Fruit fly (Drosophila melanogaster) whole organism, embryonic: Measurements from ENCODE around the gene CG31126.

Source experiments
- Bgb ChIP-seq: fragments of 200-800 bp; sonication (Bioruptor generic); IDR thresholded peaks from 2 replicates; pipeline ENCODE4 v1.3.6; 2022; ENCODE audit warnings: missing biosample characterization, missing genetic modification characterization; ENCODE audit not compliant: partially characterized antibody
- CG10209 ChIP-seq: fragments of 200-800 bp; sonication (Bioruptor generic); optimal IDR thresholded peaks from 3 replicates; lab custom pipeline; 2017; ENCODE audit warnings: missing biosample characterization, mild to moderate bottlenecking, missing genetic modification characterization, missing genetic modification reagents
- CG11093 ChIP-seq: fragments of 200-800 bp; sonication (Bioruptor generic); IDR thresholded peaks from 3 replicates; pipeline ENCODE4 v1.3.6; 2022; ENCODE audit warnings: missing biosample characterization, missing genetic modification characterization
- CG11247 ChIP-seq: fragments of 200-800 bp; sonication (Bioruptor generic); IDR thresholded peaks from 2 replicates; pipeline ENCODE4 v1.3.6; 2022; ENCODE audit warnings: missing biosample characterization, missing genetic modification characterization
- CG11398 ChIP-seq: fragments of 200-800 bp; sonication (Bioruptor generic); optimal IDR thresholded peaks from 2 replicates; lab custom pipeline; 2016; ENCODE audit warnings: missing biosample characterization, missing genetic modification characterization
- CG11456 ChIP-seq: fragments of 200-800 bp; sonication (Bioruptor generic); IDR thresholded peaks from 3 replicates; pipeline ENCODE4 v1.3.6; 2022; ENCODE audit warnings: missing biosample characterization, missing genetic modification characterization
- CG11560 ChIP-seq: fragments of 200-800 bp; sonication (Bioruptor generic); IDR thresholded peaks from 3 replicates; pipeline ENCODE4 v1.3.6; 2022; ENCODE audit warnings: missing biosample characterization, missing genetic modification characterization
- CG14441 ChIP-seq: fragments of 200-800 bp; sonication (Bioruptor generic); IDR thresholded peaks from 2 replicates; pipeline ENCODE4 v1.3.6; 2022; ENCODE audit warnings: missing biosample characterization, missing genetic modification characterization
- CG14860 ChIP-seq: fragments of 200-800 bp; sonication (Bioruptor generic); IDR thresholded peaks from 3 replicates; pipeline ENCODE4 v1.3.6; 2022; ENCODE audit warnings: missing biosample characterization, missing genetic modification characterization; ENCODE audit not compliant: partially characterized antibody
- CG15696 ChIP-seq: fragments of 200-800 bp; sonication (Bioruptor generic); optimal IDR thresholded peaks from 2 replicates; lab custom pipeline; 2019; ENCODE audit warnings: missing biosample characterization, mild to moderate bottlenecking, missing genetic modification characterization, moderate library complexity
- CG16815 ChIP-seq: fragments of 200-800 bp; sonication (Bioruptor generic); optimal IDR thresholded peaks from 3 replicates; lab custom pipeline; 2017; ENCODE audit warnings: missing biosample characterization, mild to moderate bottlenecking, missing genetic modification characterization
- CG17802 ChIP-seq: fragments of 200-800 bp; sonication (Bioruptor generic); optimal IDR thresholded peaks from 2 replicates; lab custom pipeline; 2018; ENCODE audit warnings: missing biosample characterization, mild to moderate bottlenecking, missing genetic modification characterization, moderate library complexity
- CG18476 ChIP-seq: fragments of 200-800 bp; sonication (Bioruptor generic); optimal IDR thresholded peaks from 2 replicates; lab custom pipeline; 2016; ENCODE audit warnings: missing biosample characterization, mild to moderate bottlenecking, missing genetic modification characterization
- CG34422 ChIP-seq: fragments of 200-800 bp; sonication (Bioruptor generic); IDR thresholded peaks from 3 replicates; pipeline ENCODE4 v1.3.6; 2022; ENCODE audit warnings: missing biosample characterization, missing genetic modification characterization
- CG3838 ChIP-seq: fragments of 200-800 bp; sonication (Bioruptor generic); optimal IDR thresholded peaks from 3 replicates; lab custom pipeline; 2016; ENCODE audit warnings: missing biosample characterization, missing genetic modification characterization
- CG5953 ChIP-seq: fragments of 200-800 bp; sonication (Bioruptor generic); IDR thresholded peaks from 2 replicates; pipeline ENCODE4 v1.3.6; 2022; ENCODE audit warnings: missing biosample characterization, missing genetic modification characterization
- CG6683 ChIP-seq: fragments of 200-800 bp; sonication (Bioruptor generic); optimal IDR thresholded peaks from 2 replicates; lab custom pipeline; 2017; ENCODE audit warnings: missing biosample characterization, mild to moderate bottlenecking, missing genetic modification characterization, missing genetic modification reagents
- CG7839 ChIP-seq: fragments of 200-800 bp; sonication (Bioruptor generic); optimal IDR thresholded peaks from 3 replicates; lab custom pipeline; 2018; ENCODE audit warnings: missing biosample characterization, mild to moderate bottlenecking, missing genetic modification characterization, moderate library complexity
- CG7987 ChIP-seq: fragments of 200-800 bp; sonication (Bioruptor generic); optimal IDR thresholded peaks from 2 replicates; lab custom pipeline; 2018; ENCODE audit warnings: missing biosample characterization, mild to moderate bottlenecking, missing genetic modification characterization, moderate library complexity
- CG8281 ChIP-seq: fragments of 200-800 bp; sonication (Bioruptor generic); optimal IDR thresholded peaks from 2 replicates; lab custom pipeline; 2018; ENCODE audit warnings: missing biosample characterization, mild to moderate bottlenecking, missing genetic modification characterization, moderate library complexity
- CG8290 ChIP-seq, 3 experiments: fragments of 200-800 bp; sonication (Bioruptor generic); optimal IDR thresholded peaks; 2 replicates each; lab custom pipeline; 2016 to 2019; ENCODE audit warnings: missing biosample characterization in 3 of 3, missing genetic modification characterization in 3 of 3, mild to moderate bottlenecking in 2 of 3, moderate library complexity in 1 of 3
- CG9215 ChIP-seq: fragments of 200-800 bp; sonication (Bioruptor generic); IDR thresholded peaks from 2 replicates; pipeline ENCODE4 v1.3.6; 2022; ENCODE audit warnings: missing biosample characterization, missing genetic modification characterization
- Dbx ChIP-seq: fragments of 200-800 bp; sonication (Bioruptor generic); IDR thresholded peaks from 3 replicates; pipeline ENCODE4 v1.3.6; 2022; ENCODE audit warnings: missing biosample characterization, missing genetic modification characterization
- Hey ChIP-seq: fragments of 200-800 bp; sonication (Bioruptor generic); optimal IDR thresholded peaks from 3 replicates; lab custom pipeline; 2018; ENCODE audit warnings: missing biosample characterization, mild to moderate bottlenecking, missing genetic modification characterization
- Nf-YA ChIP-seq: fragments of 200-800 bp; sonication (Bioruptor generic); IDR thresholded peaks from 2 replicates; pipeline ENCODE4 v1.3.6; 2022; ENCODE audit warnings: missing biosample characterization, missing genetic modification characterization
- Oaz ChIP-seq: fragments of 200-800 bp; sonication (Bioruptor generic); IDR thresholded peaks from 2 replicates; pipeline ENCODE4 v1.3.6; 2022; ENCODE audit warnings: missing biosample characterization, missing genetic modification characterization
- Pdp1 ChIP-seq, 2 experiments: fragments of 200-800 bp; sonication (Bioruptor generic); optimal IDR thresholded peaks; 3 replicates each; lab custom pipeline; 2016; ENCODE audit warnings: missing biosample characterization in 2 of 2, missing genetic modification characterization in 2 of 2, mild to moderate bottlenecking in 1 of 2, moderate library complexity in 1 of 2
- Sox100B ChIP-seq: fragments of 200-800 bp; sonication (Bioruptor generic); optimal IDR thresholded peaks from 3 replicates; lab custom pipeline; 2018; ENCODE audit warnings: missing biosample characterization, mild to moderate bottlenecking, missing genetic modification characterization
- Tbp ChIP-seq: fragments of >200 bp; optimal IDR thresholded peaks from 2 replicates; lab custom pipeline; 2018; ENCODE audit warnings: missing biosample characterization, missing genetic modification characterization
- Xbp1 ChIP-seq: fragments of 200-800 bp; sonication (Bioruptor generic); optimal IDR thresholded peaks from 3 replicates; lab custom pipeline; 2016; ENCODE audit warnings: missing biosample characterization, mild to moderate bottlenecking, missing genetic modification characterization
- Xrp1 ChIP-seq: fragments of 200-800 bp; sonication (Bioruptor generic); IDR thresholded peaks from 2 replicates; pipeline ENCODE4 v1.3.6; 2022; ENCODE audit warnings: missing biosample characterization, missing genetic modification characterization
- aop ChIP-seq: fragments of 200-800 bp; sonication (Bioruptor generic); IDR thresholded peaks from 2 replicates; pipeline ENCODE4 v1.3.6; 2022; ENCODE audit warnings: missing biosample characterization, missing genetic modification characterization
- bcd ChIP-seq: fragments of 200-800 bp; sonication (Bioruptor generic); optimal IDR thresholded peaks from 2 replicates; lab custom pipeline; 2017; ENCODE audit warnings: missing biosample characterization, mild to moderate bottlenecking, missing genetic modification characterization
- br ChIP-seq: fragments of >200 bp; optimal IDR thresholded peaks from 2 replicates; lab custom pipeline; 2017
- cad ChIP-seq: fragments of >200 bp; optimal IDR thresholded peaks from 2 replicates; lab custom pipeline; 2017; ENCODE audit warnings: missing biosample characterization, missing genetic modification characterization
- cg ChIP-seq: fragments of 200-800 bp; sonication (Bioruptor generic); optimal IDR thresholded peaks from 3 replicates; lab custom pipeline; 2019; ENCODE audit warnings: missing biosample characterization, mild to moderate bottlenecking, missing genetic modification characterization, moderate library complexity
- chinmo ChIP-seq: fragments of 200-800 bp; sonication (Bioruptor generic); IDR thresholded peaks from 4 replicates; pipeline ENCODE4 v1.3.6; 2022; ENCODE audit warnings: missing biosample characterization, missing genetic modification characterization; ENCODE audit not compliant: partially characterized antibody
- ci ChIP-seq: fragments of 200-800 bp; sonication (Bioruptor generic); IDR thresholded peaks from 3 replicates; pipeline ENCODE4 v1.3.6; 2022; ENCODE audit warnings: missing biosample characterization, missing genetic modification characterization
- fu2 ChIP-seq: fragments of 200-800 bp; sonication (Bioruptor generic); optimal IDR thresholded peaks from 2 replicates; lab custom pipeline; 2016; ENCODE audit warnings: missing biosample characterization, missing genetic modification characterization
- ind ChIP-seq: fragments of 200-800 bp; sonication (Bioruptor generic); optimal IDR thresholded peaks from 3 replicates; lab custom pipeline; 2016; ENCODE audit warnings: missing biosample characterization, missing genetic modification characterization
- jing ChIP-seq: fragments of 200-800 bp; sonication (Bioruptor generic); optimal IDR thresholded peaks from 2 replicates; lab custom pipeline; 2018; ENCODE audit warnings: missing biosample characterization, mild to moderate bottlenecking, missing genetic modification characterization
- lab ChIP-seq: fragments of 200-800 bp; sonication (Bioruptor generic); optimal IDR thresholded peaks from 3 replicates; lab custom pipeline; 2017; ENCODE audit warnings: missing biosample characterization, missing genetic modification characterization, mild to moderate bottlenecking, moderate library complexity, missing genetic modification reagents
- lola ChIP-seq, 3 experiments: fragments of >200 bp in 2 of 3; fragments of 200-800 bp in 1 of 3; sonication (Bioruptor generic) in 1 of 3; optimal IDR thresholded peaks; 2 replicates each; lab custom pipeline; 2017 to 2019; ENCODE audit warnings: missing biosample characterization in 3 of 3, missing genetic modification characterization in 3 of 3, mild to moderate bottlenecking in 1 of 3, moderate library complexity in 1 of 3
- pho ChIP-seq: fragments of 200-800 bp; sonication (Bioruptor generic); optimal IDR thresholded peaks from 2 replicates; lab custom pipeline; 2016; ENCODE audit warnings: missing biosample characterization, missing genetic modification characterization
- pita ChIP-seq: fragments of 200-800 bp; sonication (Bioruptor generic); optimal IDR thresholded peaks from 2 replicates; lab custom pipeline; 2017; ENCODE audit warnings: missing biosample characterization, mild to moderate bottlenecking, missing genetic modification characterization
- rib ChIP-seq: fragments of 200-800 bp; sonication (Bioruptor generic); IDR thresholded peaks from 2 replicates; pipeline ENCODE4 v1.3.6; 2022; ENCODE audit warnings: missing biosample characterization, missing genetic modification characterization
- sna ChIP-seq: fragments of 200-800 bp; sonication (Bioruptor generic); IDR thresholded peaks from 2 replicates; pipeline ENCODE4 v1.3.6; 2022; ENCODE audit warnings: missing biosample characterization, missing genetic modification characterization; ENCODE audit not compliant: partially characterized antibody
- so ChIP-seq: fragments of 200-800 bp; sonication (Bioruptor generic); IDR thresholded peaks from 3 replicates; pipeline ENCODE4 v1.3.6; 2022; ENCODE audit warnings: missing biosample characterization, missing genetic modification characterization
- sqz ChIP-seq: fragments of 200-800 bp; sonication (Bioruptor generic); optimal IDR thresholded peaks from 3 replicates; lab custom pipeline; 2018; ENCODE audit warnings: missing biosample characterization, mild to moderate bottlenecking, missing genetic modification characterization
- tx ChIP-seq: fragments of 200-800 bp; sonication (Bioruptor generic); optimal IDR thresholded peaks from 2 replicates; lab custom pipeline; 2016; ENCODE audit warnings: missing biosample characterization, missing genetic modification characterization

The CG31126 gene

dm6 chr3R:24654770-24655322 lies 4.6 kb upstream of the CG31126 start, which contains the start of the genes CG31125 and CG6695 (continued):
- TF ChIP-seq so (GFP tag; lab: Robert Waterston, UW) (no peak), tx (GFP tag; lab: Kevin White, UChicago) (peak; percentile 63), sna (GFP tag; lab: Robert Waterston, UW) (peak; percentile 70), Oaz (GFP tag; lab: Robert Waterston, UW) (no peak), CG8281 (tag; lab: Kevin White, UChicago) (no peak), ind (GFP tag; lab: Kevin White, UChicago) (peak; percentile 44), lab (GFP tag; lab: Kevin White, UChicago) (no peak), br (lab: Kevin White, UChicago) (no peak), ci (GFP tag; lab: Robert Waterston, UW) (0 out of 3 replicates have a peak, but pooled peaks have one; percentile 53), CG7987 (GFP tag; lab: Kevin White, UChicago) (no peak), aop (GFP tag; lab: Robert Waterston, UW) (no peak), Bgb (peak; percentile 85), CG14441 (peak; percentile 29; the same call in 1 of the 2 replicates), Hey (tag; lab: Kevin White, UChicago) (no peak), CG11456 (GFP tag; lab: Robert Waterston, UW) (peak; percentile 63; the same call in 1 of the 3 replicates), pita (GFP tag; lab: Kevin White, UChicago) (no peak), fu2 (GFP tag; lab: Kevin White, UChicago) (peak; percentile 67), Nf-YA (GFP tag; lab: Robert Waterston, UW) (no peak), Xbp1 (GFP tag; lab: Kevin White, UChicago) (peak; percentile 71), pho (GFP tag; lab: Kevin White, UChicago) (peak; percentile 70), lola (GFP tag; optimal IDR thresholded peaks at IDR 0.05; lab: Kevin White, UChicago) (peak in 1 of 3 experiments; percentile 44), sqz (GFP tag; lab: Kevin White, UChicago) (no peak), CG11560 (no peak), CG18476 (GFP tag; lab: Kevin White, UChicago) (no peak), bcd (GFP tag; lab: Kevin White, UChicago) (peak; percentile 31), CG7839 (no peak), CG10209 (GFP tag; lab: Kevin White, UChicago) (no peak), Dbx (GFP tag; lab: Robert Waterston, UW) (peak; percentile 61; the same call in 2 of the 3 replicates), CG11093 (GFP tag; lab: Robert Waterston, UW) (no peak), CG5953 (GFP tag; lab: Robert Waterston, UW) (no peak), Xrp1 (GFP tag; lab: Robert Waterston, UW) (peak; percentile 33; the same call in 1 of the 2 replicates), Tbp (no peak), chinmo (peak; percentile 77; the same call in 1 of the 4 replicates), CG34422 (peak; percentile 61; the same call in 1 of the 3 replicates), CG14860 (peak; percentile 64), CG17802 (tag; lab: Kevin White, UChicago) (no peak), CG8290 (GFP tag; optimal IDR thresholded peaks at IDR 0.05; lab: Kevin White, UChicago) (no peak), CG8290 (tag; optimal IDR thresholded peaks at IDR 0.05; lab: Kevin White, UChicago) (no peak), jing (no peak), cg (GFP tag; lab: Kevin White, UChicago) (no peak), CG3838 (GFP tag; lab: Kevin White, UChicago) (no peak), Pdp1 (GFP tag; optimal IDR thresholded peaks at IDR 0.05; lab: Kevin White, UChicago) (peak; percentile 63 to 96), CG6683 (no peak), CG15696 (peak; percentile 53), rib (GFP tag; lab: Robert Waterston, UW) (no peak), CG11398 (GFP tag; lab: Kevin White, UChicago) (no peak), Sox100B (GFP tag; lab: Kevin White, UChicago) (no peak), CG16815 (peak; percentile 8), CG11247 (GFP tag; lab: Robert Waterston, UW) (0 out of 2 replicates have a peak, but pooled peaks have one; percentile 23), cad (GFP tag; lab: Kevin White, UChicago) (no peak), CG9215 (peak; percentile 36; the same call in 1 of the 2 replicates)
